Fruit fly (Drosophila melanogaster) whole organism, embryonic: Measurements from ENCODE around the gene Dhps.

Experiments used
- CG13287 ChIP-seq: fragments of 200-800 bp; sonication (Bioruptor generic); IDR thresholded peaks from 2 replicates; pipeline ENCODE4 v1.3.6; 2022; ENCODE audit warnings: missing biosample characterization, missing genetic modification characterization; ENCODE audit not compliant: partially characterized antibody
- CG33557 ChIP-seq: fragments of 200-800 bp; sonication (Bioruptor generic); optimal IDR thresholded peaks from 2 replicates; lab custom pipeline; 2019; ENCODE audit warnings: missing biosample characterization, mild to moderate bottlenecking, missing genetic modification characterization, moderate library complexity
- CG3407 ChIP-seq: fragments of 200-800 bp; sonication (Bioruptor generic); optimal IDR thresholded peaks from 2 replicates; lab custom pipeline; 2018; ENCODE audit warnings: missing biosample characterization, mild to moderate bottlenecking, missing genetic modification characterization
- CG7745 ChIP-seq: fragments of 200-800 bp; sonication (Bioruptor generic); optimal IDR thresholded peaks from 2 replicates; lab custom pipeline; 2018; ENCODE audit warnings: missing biosample characterization, mild to moderate bottlenecking, missing genetic modification characterization, moderate library complexity
- Chrac-16 ChIP-seq: fragments of 200-800 bp; sonication (Bioruptor generic); optimal IDR thresholded peaks from 3 replicates; lab custom pipeline; 2016; ENCODE audit warnings: missing biosample characterization, missing genetic modification characterization
- CoRest ChIP-seq: fragments of 200-800 bp; sonication (Bioruptor generic); optimal IDR thresholded peaks from 3 replicates; lab custom pipeline; 2018; ENCODE audit warnings: missing biosample characterization, mild to moderate bottlenecking, missing genetic modification characterization, moderate library complexity
- D19B ChIP-seq: fragments of 200-800 bp; sonication (Bioruptor generic); optimal IDR thresholded peaks from 2 replicates; lab custom pipeline; 2017; ENCODE audit warnings: missing biosample characterization, mild to moderate bottlenecking, missing genetic modification characterization
- HmgD ChIP-seq: fragments of 200-800 bp; sonication (Bioruptor generic); optimal IDR thresholded peaks from 3 replicates; lab custom pipeline; 2016; ENCODE audit warnings: missing biosample characterization, missing genetic modification characterization
- Nf-YC ChIP-seq: fragments of 200-800 bp; optimal IDR thresholded peaks from 3 replicates; lab custom pipeline; 2019; ENCODE audit warnings: missing biosample characterization, mild to moderate bottlenecking, missing genetic modification characterization, moderate library complexity
- corto ChIP-seq: fragments of 200-800 bp; sonication (Bioruptor generic); optimal IDR thresholded peaks from 2 replicates; lab custom pipeline; 2016; ENCODE audit warnings: missing biosample characterization, mild to moderate bottlenecking, missing genetic modification characterization, moderate library complexity
- gem ChIP-seq: fragments of 200-800 bp; sonication (Bioruptor generic); optimal IDR thresholded peaks from 2 replicates; lab custom pipeline; 2019; ENCODE audit warnings: missing biosample characterization, mild to moderate bottlenecking, missing genetic modification characterization, moderate library complexity
- kay ChIP-seq: fragments of 200-800 bp; sonication (Bioruptor generic); optimal IDR thresholded peaks from 2 replicates; lab custom pipeline; 2016; ENCODE audit warnings: missing biosample characterization, missing genetic modification characterization
- psq ChIP-seq: fragments of 200-800 bp; sonication (Bioruptor generic); optimal IDR thresholded peaks from 2 replicates; lab custom pipeline; 2017; ENCODE audit warnings: missing biosample characterization, missing genetic modification characterization
- sens ChIP-seq: fragments of 200-800 bp; sonication (Bioruptor generic); peaks from one replicate; lab custom pipeline; 2016; ENCODE audit warnings: missing biosample characterization, missing genetic modification characterization

dm6 chr3L:8240501-8240900, 42.5 kb downstream of the Dhps start, which contains the start of gene CG7213:
- TF ChIP-seq kay (GFP tag; lab: Kevin White, UChicago) = no peak
- no peak for TF ChIP-seq Nf-YC
- no peak for TF ChIP-seq CG7745 (tag; lab: Kevin White, UChicago)
- no peak for TF ChIP-seq psq (GFP tag; lab: Kevin White, UChicago)
- TF ChIP-seq gem (tag; lab: Kevin White, UChicago) = no peak
- no peak for TF ChIP-seq sens (GFP tag; lab: Kevin White, UChicago)
- no peak for TF ChIP-seq CG13287
- no peak for TF ChIP-seq HmgD (GFP tag; lab: Kevin White, UChicago)
- no peak for TF ChIP-seq CoRest
- no peak for TF ChIP-seq corto (GFP tag; lab: Kevin White, UChicago)
- no peak for TF ChIP-seq Chrac-16 (GFP tag; lab: Kevin White, UChicago)
- TF ChIP-seq CG33557 (GFP tag; lab: Kevin White, UChicago) = no peak
- no peak for TF ChIP-seq D19B (GFP tag; lab: Kevin White, UChicago)
- no peak for TF ChIP-seq CG3407 (GFP tag; lab: Kevin White, UChicago)
